Fruit fly (Drosophila melanogaster) whole organism: ENCODE data around the gene CG13045.

Experiments
- CG8478 ChIP-seq: fragments of >200 bp; optimal IDR thresholded peaks from 2 replicates; lab custom pipeline; 2018; ENCODE audit warnings: inconsistent platforms
- Dll ChIP-seq: fragments of >200 bp; optimal IDR thresholded peaks from 2 replicates; lab custom pipeline; 2017
- EcR ChIP-seq, 2 experiments: fragments of >200 bp; optimal IDR thresholded peaks; 2 replicates each; lab custom pipeline; 2017; ENCODE audit warnings: missing biosample characterization in 2 of 2, missing genetic modification characterization in 2 of 2, missing genetic modification reagents in 2 of 2
- pan ChIP-seq: fragments of >200 bp; optimal IDR thresholded peaks from 2 replicates; lab custom pipeline; 2017
- psq ChIP-seq: fragments of >200 bp; optimal IDR thresholded peaks from 2 replicates; lab custom pipeline; 2017
- usp ChIP-seq: fragments of >200 bp; optimal IDR thresholded peaks from 2 replicates; lab custom pipeline; 2017; ENCODE audit warnings: missing biosample characterization, missing genetic modification characterization, mixed read lengths

Gene CG13045

dm6 chr3L:16326657-16327056 lies 35.9 kb upstream of the CG13045 start, which contains the start of the genes CG13040 and CG13039:
Gene CG13040 (minus strand): TSS chr3L:16326757.
Gene CG13039 (minus strand): TSS chr3L:16326762.
- no peak for TF ChIP-seq pan (lab: Kevin White, UChicago)
- TF ChIP-seq usp, result no peak

- TF ChIP-seq psq (lab: Kevin White, UChicago) (no peak), usp (no peak), pan (lab: Kevin White, UChicago) (no peak), EcR (GFP tag; optimal IDR thresholded peaks at IDR 0.05; lab: Kevin White, UChicago) (no peak), CG8478 (lab: Kevin White, UChicago) (no peak), Dll (lab: Kevin White, UChicago) (no peak)
Measured at dm6 chr3L:16323372-16323771, 32.6 kb upstream of the CG13045 start, which contains the start of gene CG13059. Gene CG13059 (plus strand): TSS chr3L:16323672.

dm6 chr3L:16321172-16321571 lies 30.4 kb upstream of the CG13045 start, which contains the start of gene CG42718:
Gene CG42718 (minus strand): TSS chr3L:16321272.
- TF ChIP-seq CG8478 (lab: Kevin White, UChicago), result no peak
- no peak for TF ChIP-seq EcR (GFP tag; optimal IDR thresholded peaks at IDR 0.05; lab: Kevin White, UChicago)
- no peak for TF ChIP-seq Dll (lab: Kevin White, UChicago)
- TF ChIP-seq pan (lab: Kevin White, UChicago), result no peak
- TF ChIP-seq usp, result no peak
- TF ChIP-seq psq (lab: Kevin White, UChicago), result no peak

- TF ChIP-seq psq (lab: Kevin White, UChicago), result no peak
- TF ChIP-seq CG8478 (lab: Kevin White, UChicago), result no peak
- no peak for TF ChIP-seq Dll (lab: Kevin White, UChicago)
- TF ChIP-seq pan (lab: Kevin White, UChicago), result no peak
- TF ChIP-seq usp, result no peak
- no peak for TF ChIP-seq EcR (GFP tag; optimal IDR thresholded peaks at IDR 0.05; lab: Kevin White, UChicago)
Measured at dm6 chr3L:16319399-16319906, 28.7 kb upstream of the CG13045 start, which contains the start of the genes CG13041 and CG13060. Gene CG13041 (minus strand): TSS chr3L:16319526. Gene CG13060 (plus strand): TSS chr3L:16319856.

dm6 chr3L:16317724-16318123 lies 27.0 kb upstream of the CG13045 start, which contains the start of gene Nplp3:
Gene Nplp3 (plus strand): TSS chr3L:16318024.
- TF ChIP-seq usp (no peak), EcR (GFP tag; optimal IDR thresholded peaks at IDR 0.05; lab: Kevin White, UChicago) (no peak), psq (lab: Kevin White, UChicago) (no peak), Dll (lab: Kevin White, UChicago) (no peak), pan (lab: Kevin White, UChicago) (no peak), CG8478 (lab: Kevin White, UChicago) (no peak)

- TF ChIP-seq Dll (lab: Kevin White, UChicago) (no peak), pan (lab: Kevin White, UChicago) (no peak), usp (no peak), EcR (GFP tag; optimal IDR thresholded peaks at IDR 0.05; lab: Kevin White, UChicago) (no peak), psq (lab: Kevin White, UChicago) (no peak), CG8478 (lab: Kevin White, UChicago) (no peak)
Measured at dm6 chr3L:16313985-16314384, 23.2 kb upstream of the CG13045 start, which contains the start of gene CG13062. Gene CG13062 (plus strand): TSS chr3L:16314285.

- TF ChIP-seq usp (no peak), EcR (GFP tag; optimal IDR thresholded peaks at IDR 0.05; lab: Kevin White, UChicago) (no peak), Dll (lab: Kevin White, UChicago) (no peak), pan (lab: Kevin White, UChicago) (no peak), psq (lab: Kevin White, UChicago) (no peak), CG8478 (lab: Kevin White, UChicago) (no peak)
Measured at dm6 chr3L:16309972-16310371, 19.2 kb upstream of the CG13045 start.

dm6 chr3L:16308380-16308779 lies 17.6 kb upstream of the CG13045 start, which contains the start of gene CG13042:
Gene CG13042 (minus strand): TSS chr3L:16308480.
- TF ChIP-seq EcR (GFP tag; optimal IDR thresholded peaks at IDR 0.05; lab: Kevin White, UChicago) (no peak), psq (lab: Kevin White, UChicago) (no peak), CG8478 (lab: Kevin White, UChicago) (no peak), usp (no peak), pan (lab: Kevin White, UChicago) (no peak), Dll (lab: Kevin White, UChicago) (no peak)

- TF ChIP-seq EcR (GFP tag; optimal IDR thresholded peaks at IDR 0.05; lab: Kevin White, UChicago), result no peak
- TF ChIP-seq CG8478 (lab: Kevin White, UChicago), result no peak
- no peak for TF ChIP-seq psq (lab: Kevin White, UChicago)
- TF ChIP-seq Dll (lab: Kevin White, UChicago), result no peak
- TF ChIP-seq usp, result no peak
- no peak for TF ChIP-seq pan (lab: Kevin White, UChicago)
Measured at dm6 chr3L:16305820-16306650, 15.3 kb upstream of the CG13045 start, which contains the start of the genes CG13043 and CG13063. Gene CG13043 (minus strand): TSS chr3L:16305870. Gene CG13063 (plus strand): TSS chr3L:16306600.

- TF ChIP-seq Dll (lab: Kevin White, UChicago), result no peak
- no peak for TF ChIP-seq psq (lab: Kevin White, UChicago)
- TF ChIP-seq CG8478 (lab: Kevin White, UChicago), result no peak
- TF ChIP-seq usp, result no peak
- no peak for TF ChIP-seq EcR (GFP tag; optimal IDR thresholded peaks at IDR 0.05; lab: Kevin White, UChicago)
- no peak for TF ChIP-seq pan (lab: Kevin White, UChicago)
Measured at dm6 chr3L:16303982-16304381, 13.2 kb upstream of the CG13045 start, which contains the start of gene CG43249. Gene CG43249 (plus strand): TSS chr3L:16304282.

- TF ChIP-seq pan (lab: Kevin White, UChicago) (no peak), psq (lab: Kevin White, UChicago) (no peak), CG8478 (lab: Kevin White, UChicago) (no peak), EcR (GFP tag; optimal IDR thresholded peaks at IDR 0.05; lab: Kevin White, UChicago) (no peak), usp (no peak), Dll (lab: Kevin White, UChicago) (no peak)
Measured at dm6 chr3L:16303078-16303477, 12.3 kb upstream of the CG13045 start, which contains the start of gene CG13044. Gene CG13044 (minus strand): TSS chr3L:16303178.
